Fruit fly (Drosophila melanogaster) whole organism, embryonic: ENCODE measurements around the gene tai.

ENCODE experiments used
- Abd-B ChIP-seq: fragments of 200-800 bp; sonication (Bioruptor generic); optimal IDR thresholded peaks from 2 replicates; lab custom pipeline; 2018; ENCODE audit warnings: missing biosample characterization, mild to moderate bottlenecking, missing genetic modification characterization, moderate library complexity
- Atf6 ChIP-seq: fragments of 200-800 bp; sonication (Bioruptor generic); IDR thresholded peaks from 2 replicates; pipeline ENCODE4 v1.3.6; 2022; ENCODE audit warnings: missing biosample characterization, missing genetic modification characterization
- B-H2 ChIP-seq: fragments of 200-800 bp; sonication (Bioruptor generic); optimal IDR thresholded peaks from 2 replicates; lab custom pipeline; 2018; ENCODE audit warnings: missing biosample characterization, mild to moderate bottlenecking, missing genetic modification characterization
- Blimp-1 ChIP-seq: fragments of 200-800 bp; sonication (Bioruptor generic); optimal IDR thresholded peaks from 3 replicates; lab custom pipeline; 2018; ENCODE audit warnings: missing biosample characterization, missing genetic modification characterization, mild to moderate bottlenecking, moderate library complexity, missing genetic modification reagents
- BtbVII ChIP-seq: fragments of 200-800 bp; sonication (Bioruptor generic); optimal IDR thresholded peaks from 3 replicates; lab custom pipeline; 2017; ENCODE audit warnings: missing biosample characterization, mild to moderate bottlenecking, missing genetic modification characterization
- CG10543 ChIP-seq: fragments of 200-800 bp; sonication (Bioruptor generic); optimal IDR thresholded peaks from 3 replicates; lab custom pipeline; 2017; ENCODE audit warnings: missing biosample characterization, mild to moderate bottlenecking, missing genetic modification characterization, moderate library complexity
- CG10565 ChIP-seq: fragments of 200-800 bp; sonication (Bioruptor generic); optimal IDR thresholded peaks from 3 replicates; lab custom pipeline; 2016; ENCODE audit warnings: missing biosample characterization, mild to moderate bottlenecking, missing genetic modification characterization
- CG11695 ChIP-seq: fragments of 200-800 bp; sonication (Bioruptor generic); IDR thresholded peaks from 3 replicates; pipeline ENCODE4 v1.3.6; 2022; ENCODE audit warnings: missing biosample characterization, missing genetic modification characterization
- CG13894 ChIP-seq: fragments of 200-800 bp; sonication (Bioruptor generic); optimal IDR thresholded peaks from 3 replicates; lab custom pipeline; 2018; ENCODE audit warnings: missing biosample characterization, mild to moderate bottlenecking, missing genetic modification characterization, moderate library complexity
- CG15011 ChIP-seq: fragments of 200-800 bp; sonication (Bioruptor generic); optimal IDR thresholded peaks from 3 replicates; lab custom pipeline; 2018; ENCODE audit warnings: missing biosample characterization, mild to moderate bottlenecking, missing genetic modification characterization
- CG16813 ChIP-seq: fragments of 200-800 bp; sonication (Bioruptor generic); IDR thresholded peaks from 3 replicates; pipeline ENCODE4 v1.3.6; 2022; ENCODE audit warnings: missing biosample characterization, missing genetic modification characterization; ENCODE audit not compliant: partially characterized antibody
- CG18599 ChIP-seq: fragments of 200-800 bp; sonication (Bioruptor generic); optimal IDR thresholded peaks from 3 replicates; lab custom pipeline; 2017; ENCODE audit warnings: missing biosample characterization, missing genetic modification characterization, mild to moderate bottlenecking, moderate library complexity, missing genetic modification reagents
- CG30403 ChIP-seq: fragments of 200-800 bp; sonication (Bioruptor generic); optimal IDR thresholded peaks from 3 replicates; lab custom pipeline; 2016; ENCODE audit warnings: missing biosample characterization, missing genetic modification characterization
- CG31224 ChIP-seq: fragments of 200-800 bp; sonication (Bioruptor generic); IDR thresholded peaks from 2 replicates; pipeline ENCODE4 v1.3.6; 2022; ENCODE audit warnings: missing biosample characterization, missing genetic modification characterization
- CG33213 ChIP-seq: fragments of 200-800 bp; sonication (Bioruptor generic); optimal IDR thresholded peaks from 3 replicates; lab custom pipeline; 2016; ENCODE audit warnings: missing biosample characterization, missing genetic modification characterization
- CG3407 ChIP-seq: fragments of 200-800 bp; sonication (Bioruptor generic); optimal IDR thresholded peaks from 2 replicates; lab custom pipeline; 2018; ENCODE audit warnings: missing biosample characterization, mild to moderate bottlenecking, missing genetic modification characterization
- CG34224 ChIP-seq: fragments of 200-800 bp; sonication (Bioruptor generic); IDR thresholded peaks from 3 replicates; pipeline ENCODE4 v1.3.6; 2022; ENCODE audit warnings: missing biosample characterization, missing genetic modification characterization; ENCODE audit not compliant: partially characterized antibody
- CG34376 ChIP-seq: fragments of 200-800 bp; sonication (Bioruptor generic); optimal IDR thresholded peaks from 2 replicates; lab custom pipeline; 2018; ENCODE audit warnings: missing biosample characterization, mild to moderate bottlenecking, missing genetic modification characterization
- CG6272 ChIP-seq: fragments of 200-800 bp; sonication (Bioruptor generic); IDR thresholded peaks from 2 replicates; pipeline ENCODE4 v1.3.6; 2022; ENCODE audit warnings: missing biosample characterization, missing genetic modification characterization
- CG8290 ChIP-seq, 3 experiments: fragments of 200-800 bp; sonication (Bioruptor generic); optimal IDR thresholded peaks; 2 replicates each; lab custom pipeline; 2016 to 2019; ENCODE audit warnings: missing biosample characterization in 3 of 3, missing genetic modification characterization in 3 of 3, mild to moderate bottlenecking in 2 of 3, moderate library complexity in 1 of 3
- CG8478 ChIP-seq: fragments of >200 bp; optimal IDR thresholded peaks from 2 replicates; lab custom pipeline; 2018
- D ChIP-seq, 2 experiments: fragments of 200-800 bp in 1 of 2; fragments of >200 bp in 1 of 2; sonication (Bioruptor generic) in 1 of 2; optimal IDR thresholded peaks; 2 replicates in 1 of 2; 3 replicates in 1 of 2; lab custom pipeline; 2017; ENCODE audit warnings: mild to moderate bottlenecking in 1 of 2, missing biosample characterization in 1 of 2, missing genetic modification characterization in 1 of 2, missing genetic modification reagents in 1 of 2
- Deaf1 ChIP-seq: fragments of 200-800 bp; optimal IDR thresholded peaks from 3 replicates; lab custom pipeline; 2019; ENCODE audit warnings: missing biosample characterization, mild to moderate bottlenecking, missing genetic modification characterization, moderate library complexity
- E2f2 ChIP-seq: fragments of 200-800 bp; sonication (Bioruptor generic); IDR thresholded peaks from 2 replicates; pipeline ENCODE4 v1.3.6; 2022; ENCODE audit warnings: missing biosample characterization, missing genetic modification characterization
- Hey ChIP-seq: fragments of 200-800 bp; sonication (Bioruptor generic); optimal IDR thresholded peaks from 3 replicates; lab custom pipeline; 2018; ENCODE audit warnings: missing biosample characterization, mild to moderate bottlenecking, missing genetic modification characterization
- Hmr ChIP-seq: fragments of 200-800 bp; sonication (Bioruptor generic); optimal IDR thresholded peaks from 3 replicates; lab custom pipeline; 2017; ENCODE audit warnings: mild to moderate bottlenecking, missing biosample characterization, missing genetic modification reagents, missing genetic modification characterization
- Hmx ChIP-seq: fragments of 200-800 bp; sonication (Bioruptor generic); optimal IDR thresholded peaks from 2 replicates; lab custom pipeline; 2016; ENCODE audit warnings: missing biosample characterization, missing genetic modification characterization
- Pdp1 ChIP-seq, 2 experiments: fragments of 200-800 bp; sonication (Bioruptor generic); optimal IDR thresholded peaks; 3 replicates each; lab custom pipeline; 2016; ENCODE audit warnings: missing biosample characterization in 2 of 2, missing genetic modification characterization in 2 of 2, mild to moderate bottlenecking in 1 of 2, moderate library complexity in 1 of 2
- Poxn ChIP-seq: fragments of 200-800 bp; sonication (Bioruptor generic); IDR thresholded peaks from 2 replicates; pipeline ENCODE4 v1.3.6; 2022; ENCODE audit warnings: missing biosample characterization, missing genetic modification characterization
- Trl ChIP-seq, 3 experiments: fragments of >200 bp in 2 of 3; fragments of 200-800 bp in 1 of 3; sonication (Bioruptor generic) in 1 of 3; optimal IDR thresholded peaks; 2 replicates in 1 of 3; 3 replicates in 2 of 3; lab custom pipeline; 2016 to 2017; ENCODE audit warnings: missing biosample characterization in 1 of 3, missing genetic modification characterization in 1 of 3
- abd-A ChIP-seq: fragments of 200-800 bp; sonication (Bioruptor generic); optimal IDR thresholded peaks from 3 replicates; lab custom pipeline; 2019; ENCODE audit warnings: missing biosample characterization, mild to moderate bottlenecking, missing genetic modification characterization, moderate library complexity
- bab2 ChIP-seq: fragments of 200-800 bp; sonication (Bioruptor generic); optimal IDR thresholded peaks from 2 replicates; lab custom pipeline; 2016; ENCODE audit warnings: missing biosample characterization, missing genetic modification characterization
- caup ChIP-seq: fragments of 200-800 bp; sonication (Bioruptor generic); optimal IDR thresholded peaks from 3 replicates; lab custom pipeline; 2017; ENCODE audit warnings: missing biosample characterization, mild to moderate bottlenecking, missing genetic modification characterization, moderate library complexity; ENCODE audit not compliant: severe bottlenecking
- chinmo ChIP-seq: fragments of 200-800 bp; sonication (Bioruptor generic); IDR thresholded peaks from 4 replicates; pipeline ENCODE4 v1.3.6; 2022; ENCODE audit warnings: missing biosample characterization, missing genetic modification characterization; ENCODE audit not compliant: partially characterized antibody
- chm ChIP-seq: fragments of 200-800 bp; sonication (Bioruptor generic); IDR thresholded peaks from 2 replicates; pipeline ENCODE4 v1.3.6; 2022; ENCODE audit warnings: missing biosample characterization, missing genetic modification characterization
- corto ChIP-seq: fragments of 200-800 bp; sonication (Bioruptor generic); optimal IDR thresholded peaks from 2 replicates; lab custom pipeline; 2016; ENCODE audit warnings: missing biosample characterization, mild to moderate bottlenecking, missing genetic modification characterization, moderate library complexity
- en ChIP-seq: fragments of 200-800 bp; sonication (Bioruptor generic); optimal IDR thresholded peaks from 2 replicates; lab custom pipeline; 2016; ENCODE audit warnings: missing biosample characterization, missing genetic modification characterization
- exex ChIP-seq: fragments of 200-800 bp; sonication (Bioruptor generic); optimal IDR thresholded peaks from 4 replicates; lab custom pipeline; 2018; ENCODE audit warnings: missing biosample characterization, mild to moderate bottlenecking, missing genetic modification characterization, moderate library complexity
- lab ChIP-seq: fragments of 200-800 bp; sonication (Bioruptor generic); optimal IDR thresholded peaks from 3 replicates; lab custom pipeline; 2017; ENCODE audit warnings: missing biosample characterization, missing genetic modification characterization, mild to moderate bottlenecking, moderate library complexity, missing genetic modification reagents
- lilli ChIP-seq: fragments of 200-800 bp; sonication (Bioruptor generic); optimal IDR thresholded peaks from 3 replicates; lab custom pipeline; 2016; ENCODE audit warnings: missing biosample characterization, missing genetic modification characterization
- luna ChIP-seq: fragments of 200-800 bp; sonication (Bioruptor generic); optimal IDR thresholded peaks from 2 replicates; lab custom pipeline; 2016; ENCODE audit warnings: missing biosample characterization, missing genetic modification characterization
- row ChIP-seq: fragments of 200-800 bp; sonication (Bioruptor generic); IDR thresholded peaks from 3 replicates; pipeline ENCODE4 v1.3.6; 2022; ENCODE audit warnings: missing biosample characterization, missing genetic modification characterization
- sima ChIP-seq: fragments of 200-800 bp; sonication (Bioruptor generic); optimal IDR thresholded peaks from 2 replicates; lab custom pipeline; 2016; ENCODE audit warnings: missing biosample characterization, missing genetic modification characterization
- so ChIP-seq: fragments of 200-800 bp; sonication (Bioruptor generic); IDR thresholded peaks from 3 replicates; pipeline ENCODE4 v1.3.6; 2022; ENCODE audit warnings: missing biosample characterization, missing genetic modification characterization
- sug ChIP-seq: fragments of 200-800 bp; optimal IDR thresholded peaks from 2 replicates; lab custom pipeline; 2019; ENCODE audit warnings: missing biosample characterization, mild to moderate bottlenecking, missing genetic modification characterization, moderate library complexity
- ttk ChIP-seq: fragments of 200-800 bp; sonication (Bioruptor generic); IDR thresholded peaks from 2 replicates; pipeline ENCODE4 v2.1.2; 2022; ENCODE audit warnings: missing biosample characterization, missing genetic modification characterization
- twi ChIP-seq: fragments of 200-800 bp; optimal IDR thresholded peaks from 2 replicates; lab custom pipeline; 2019; ENCODE audit warnings: missing biosample characterization, mild to moderate bottlenecking, missing genetic modification characterization, moderate library complexity
- wek ChIP-seq: fragments of 200-800 bp; sonication (Bioruptor generic); optimal IDR thresholded peaks from 3 replicates; lab custom pipeline; 2018; ENCODE audit warnings: missing biosample characterization, mild to moderate bottlenecking, missing genetic modification characterization, moderate library complexity
- wor ChIP-seq: fragments of 200-800 bp; sonication (Bioruptor generic); IDR thresholded peaks from 2 replicates; pipeline ENCODE4 v1.3.6; 2022; ENCODE audit warnings: missing biosample characterization, missing genetic modification characterization

tai gene

dm6 chr2L:9182504-9182928 lies 15.9 kb downstream of the tai start (continued):
- TF ChIP-seq Trl (optimal IDR thresholded peaks at IDR 0.05; lab: Kevin White, UChicago) (peak; percentile 62 to 91), Trl (GFP tag; optimal IDR thresholded peaks at IDR 0.05; lab: Kevin White, UChicago) (no peak), chinmo (peak; percentile 95), row (GFP tag; lab: Robert Waterston, UW) (no peak), CG3407 (no peak), CG6272 (GFP tag; lab: Robert Waterston, UW) (no peak), CG34376 (GFP tag; lab: Kevin White, UChicago) (peak; percentile 46), Blimp-1 (GFP tag; lab: Kevin White, UChicago) (peak; percentile 69), B-H2 (GFP tag; lab: Kevin White, UChicago) (peak; percentile 41), CG8478 (no peak), CG10565 (GFP tag; lab: Kevin White, UChicago) (no peak), lab (peak; percentile 53), bab2 (GFP tag; lab: Kevin White, UChicago) (no peak), exex (tag; lab: Kevin White, UChicago) (peak; percentile 63), wor (GFP tag; lab: Robert Waterston, UW) (no peak), Pdp1 (GFP tag; optimal IDR thresholded peaks at IDR 0.05; lab: Kevin White, UChicago) (peak in 1 of 2 experiments; percentile 72), Atf6 (0 out of 2 replicates have a peak, but pooled peaks have one; percentile 16), abd-A (tag; lab: Kevin White, UChicago) (peak; percentile 11), E2f2 (GFP tag; lab: Robert Waterston, UW) (0 out of 2 replicates have a peak, but pooled peaks have one; percentile 14), CG8290 (GFP tag; optimal IDR thresholded peaks at IDR 0.05; lab: Kevin White, UChicago) (no peak), CG8290 (tag; optimal IDR thresholded peaks at IDR 0.05; lab: Kevin White, UChicago) (no peak), Hmx (no peak), D (optimal IDR thresholded peaks at IDR 0.05; lab: Kevin White, UChicago) (no peak), D (GFP tag; optimal IDR thresholded peaks at IDR 0.05; lab: Kevin White, UChicago) (no peak), CG34224 (GFP tag; lab: Robert Waterston, UW) (peak; percentile 38; the same call in 1 of the 3 replicates), CG13894 (tag; lab: Kevin White, UChicago) (peak; percentile 84), CG18599 (peak; percentile 5), CG10543 (GFP tag; lab: Kevin White, UChicago) (peak; percentile 21), sug (tag; lab: Kevin White, UChicago) (peak; percentile 76), CG31224 (GFP tag; lab: Robert Waterston, UW) (no peak), CG16813 (GFP tag; lab: Robert Waterston, UW) (0 out of 3 replicates have a peak, but pooled peaks have one; percentile 8), luna (no peak), Deaf1 (peak; percentile 38), corto (peak; percentile 24)
- TF ChIP-seq, all 482 proteins: peak for 31

DNA sequence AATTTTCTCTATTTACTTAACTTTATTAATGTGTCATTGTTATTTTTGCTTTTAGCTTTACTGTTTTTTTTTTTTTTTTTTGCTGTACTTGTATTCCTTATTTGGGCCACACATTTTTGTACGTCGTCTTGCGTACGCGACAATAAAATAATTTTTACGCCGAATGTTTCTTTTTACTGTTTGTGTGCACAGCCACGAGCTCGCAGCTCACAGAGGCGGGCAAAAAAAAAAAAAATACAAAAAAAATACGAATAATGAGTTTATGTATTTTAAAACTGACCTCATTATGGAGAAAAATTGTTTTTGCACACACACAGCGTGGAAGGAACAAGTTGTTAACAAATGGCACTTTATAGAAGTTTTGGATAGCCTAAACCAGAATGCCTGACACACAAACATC lies 20.9 kb downstream of the tai start:
- TF ChIP-seq CG33213 (GFP tag; lab: Kevin White, UChicago) (no peak), twi (tag; lab: Kevin White, UChicago) (no peak), CG10543 (GFP tag; lab: Kevin White, UChicago) (peak; percentile 18), lilli (no peak), ttk (GFP tag; lab: Robert Waterston, UW) (no peak), CG30403 (GFP tag; lab: Kevin White, UChicago) (no peak), Hmr (GFP tag; lab: Kevin White, UChicago) (peak; percentile 26), wek (GFP tag; lab: Kevin White, UChicago) (no peak), sima (GFP tag; lab: Kevin White, UChicago) (no peak), BtbVII (GFP tag; lab: Kevin White, UChicago) (peak; percentile 12), caup (GFP tag; lab: Kevin White, UChicago) (peak; percentile 31), Abd-B (GFP tag; lab: Kevin White, UChicago) (no peak), Hey (tag; lab: Kevin White, UChicago) (no peak), CG15011 (peak; percentile 13), chm (no peak), so (GFP tag; lab: Robert Waterston, UW) (0 out of 3 replicates have a peak, but pooled peaks have one; percentile 14), CG10565 (GFP tag; lab: Kevin White, UChicago) (no peak), CG11695 (GFP tag; lab: Robert Waterston, UW) (0 out of 3 replicates have a peak, but pooled peaks have one; percentile 38), Poxn (GFP tag; lab: Robert Waterston, UW) (no peak), en (GFP tag; lab: Kevin White, UChicago) (no peak)
